Fruit fly (Drosophila melanogaster): Measurements from ENCODE around the gene hoip.

DNA sequence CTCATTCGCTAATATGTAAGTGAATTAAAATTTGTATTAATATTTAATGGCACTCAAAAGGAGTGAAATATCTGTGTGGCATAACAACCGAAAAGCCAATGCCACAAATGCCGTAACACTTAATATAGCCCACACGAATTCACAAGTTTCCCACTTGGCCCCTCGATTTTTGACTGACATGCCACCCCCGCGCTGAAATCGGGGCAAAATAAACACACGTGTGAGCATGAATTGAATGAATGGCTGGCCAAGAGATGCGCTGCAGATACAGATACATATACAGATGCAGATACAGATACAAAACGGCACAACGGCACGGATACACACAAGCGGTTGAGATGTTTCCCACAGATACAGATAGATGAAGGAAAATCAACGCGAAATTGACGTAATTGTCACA lies 22.5 kb upstream of the hoip start:
- TF ChIP-seq Pif1A (GFP tag; optimal IDR thresholded peaks at IDR 0.05) (no peak), CG17806 (tag; optimal IDR thresholded peaks at IDR 0.05) (no peak), rn (GFP tag; IDR thresholded peaks at IDR 0.05) (no peak), CG13204 (GFP tag; optimal IDR thresholded peaks at IDR 0.05) (no peak), CG4496 (GFP tag; IDR thresholded peaks at IDR 0.05) (no peak), CG10348 (GFP tag; IDR thresholded peaks at IDR 0.05) (no peak), CG32121 (GFP tag; IDR thresholded peaks at IDR 0.05) (no peak), CG14655 (GFP tag; optimal IDR thresholded peaks at IDR 0.05) (no peak), Pif1B (GFP tag; optimal IDR thresholded peaks at IDR 0.05) (no peak), CG34367 (tag; optimal IDR thresholded peaks at IDR 0.05) (no peak), Snoo (tag; optimal IDR thresholded peaks at IDR 0.05) (no peak), CG8159 (tag; optimal IDR thresholded peaks at IDR 0.05) (no peak)

All from whole organism, pupa.